Worm (Caenorhabditis elegans) whole organism, L4/young adult: Measurements from ENCODE around the gene F55G7.5.

ENCODE experiments used
- dao-5 ChIP-seq: sonication (generic microtip); optimal IDR thresholded peaks from 2 replicates; lab custom pipeline; 2016; ENCODE audit warnings: missing genotype, missing genetic modification characterization, moderate library complexity, missing compliant biosample characterization
- him-1 ChIP-seq: sonication (generic microtip); optimal IDR thresholded peaks from 2 replicates; lab custom pipeline; 2016; ENCODE audit warnings: missing genotype, missing genetic modification reagents, missing genetic modification characterization, missing compliant biosample characterization

DNA sequence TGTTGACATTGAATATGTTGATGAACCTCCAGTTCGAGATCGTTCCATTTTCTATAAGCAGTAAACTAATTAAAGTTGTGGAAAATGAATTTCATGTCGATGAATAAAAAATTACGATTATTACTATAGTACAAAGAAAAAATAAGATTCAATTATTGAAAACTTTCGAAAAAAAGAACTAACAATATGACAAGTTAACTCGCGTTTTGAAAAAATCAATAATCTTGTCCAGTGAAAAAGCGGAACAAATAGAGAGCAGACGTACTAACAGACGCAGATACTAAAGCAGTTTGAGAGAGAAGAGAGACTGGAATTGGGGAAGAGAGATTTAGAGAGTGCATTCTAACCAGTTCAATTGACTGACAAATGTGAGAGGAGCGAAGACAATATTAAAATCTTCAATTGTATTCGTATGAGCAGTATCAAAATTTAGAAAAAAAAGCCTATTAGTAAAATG lies 35.9 kb upstream of the F55G7.5 start, which contains the start of gene set-6:
- TF ChIP-seq dao-5 (tag; lab: Kevin White, UChicago), result no peak
- no peak for TF ChIP-seq him-1 (tag; lab: Kevin White, UChicago)
